Worm (Caenorhabditis elegans) whole organism, L1 larva: Measurements from ENCODE around the gene C55A6.6.
"Not testable (repeated sequence)": the region's sequence is repeated elsewhere in the genome, so short reads cannot be mapped to it uniquely, and the experiment has no call there.

Source experiments
- F16B12.6 ChIP-seq: fragments of 150-350 bp; optimal IDR thresholded peaks from 2 replicates; lab custom pipeline; 2014; ENCODE audit warnings: missing biosample characterization, missing genetic modification characterization
- Y116A8C.19 ChIP-seq: sonication (generic microtip); optimal IDR thresholded peaks from 2 replicates; lab custom pipeline; 2016; ENCODE audit warnings: missing compliant biosample characterization, missing genetic modification characterization, borderline replicate concordance
- aha-1 ChIP-seq: fragments of 150-350 bp; optimal IDR thresholded peaks from 2 replicates; lab custom pipeline; 2014; ENCODE audit warnings: missing biosample characterization, missing genetic modification characterization
- alr-1 ChIP-seq: fragments of 200-800 bp; sonication (Bioruptor generic); optimal IDR thresholded peaks from 2 replicates; lab custom pipeline; 2018; ENCODE audit warnings: borderline replicate concordance, mild to moderate bottlenecking, missing genetic modification characterization, missing compliant biosample characterization
- blmp-1 ChIP-seq: fragments of 150-350 bp; optimal IDR thresholded peaks from 2 replicates; lab custom pipeline; 2014; ENCODE audit warnings: missing biosample characterization, missing genetic modification characterization
- ces-1 ChIP-seq: fragments of 150-350 bp; optimal IDR thresholded peaks from 2 replicates; lab custom pipeline; 2014; ENCODE audit warnings: missing biosample characterization, missing genetic modification reagents, missing genetic modification characterization
- dpl-1 ChIP-seq, 3 experiments: fragments of 150-350 bp in 2 of 3; sonication (generic microtip) in 1 of 3; optimal IDR thresholded peaks; 2 replicates each; lab custom pipeline; 2014 to 2017; ENCODE audit warnings: missing biosample characterization in 3 of 3, missing genetic modification characterization in 3 of 3, missing genetic modification reagents in 3 of 3
- efl-1 ChIP-seq, 4 experiments: fragments of 150-350 bp; optimal IDR thresholded peaks in 3 of 4; peaks in 1 of 4; 1 replicate in 1 of 4; 2 replicates in 3 of 4; lab custom pipeline; 2014; ENCODE audit warnings: missing biosample characterization in 2 of 4, missing genetic modification characterization in 2 of 4, missing genetic modification reagents in 2 of 4
- egl-13 ChIP-seq: sonication (generic microtip); optimal IDR thresholded peaks from 2 replicates; lab custom pipeline; 2016; ENCODE audit warnings: missing genotype, missing genetic modification reagents, missing genetic modification characterization, missing compliant biosample characterization
- egl-27 ChIP-seq, 2 experiments: fragments of 150-350 bp in 1 of 2; sonication (generic microtip); optimal IDR thresholded peaks; 3 replicates each; lab custom pipeline; 2017 to 2018; ENCODE audit warnings: missing biosample characterization in 2 of 2, missing genetic modification characterization in 2 of 2, missing genetic modification reagents in 2 of 2
- fkh-8 ChIP-seq: sonication (generic microtip); optimal IDR thresholded peaks from 2 replicates; lab custom pipeline; 2016; ENCODE audit warnings: mild to moderate bottlenecking, missing genetic modification characterization, missing compliant biosample characterization
- hlh-17 ChIP-seq: fragments of 200-800 bp; sonication (Bioruptor generic); optimal IDR thresholded peaks from 2 replicates; lab custom pipeline; 2018; ENCODE audit warnings: missing genetic modification characterization, mild to moderate bottlenecking, missing compliant biosample characterization, moderate library complexity, borderline replicate concordance
- lin-35 ChIP-seq, 2 experiments: fragments of 150-350 bp; optimal IDR thresholded peaks; 2 replicates each; lab custom pipeline; 2014; ENCODE audit warnings: missing biosample characterization in 2 of 2, missing genetic modification characterization in 2 of 2, missing genetic modification reagents in 2 of 2
- lin-39 ChIP-seq: fragments of 150-350 bp; optimal IDR thresholded peaks from 2 replicates; lab custom pipeline; 2014; ENCODE audit warnings: missing biosample characterization, missing genetic modification reagents, missing genetic modification characterization
- mdl-1 ChIP-seq, 2 experiments: fragments of 150-350 bp; optimal IDR thresholded peaks; 2 replicates each; lab custom pipeline; 2014 to 2017; ENCODE audit warnings: missing biosample characterization in 2 of 2, missing genetic modification characterization in 2 of 2, inconsistent platforms in 1 of 2
- nhr-20 ChIP-seq: sonication (generic microtip); optimal IDR thresholded peaks from 2 replicates; lab custom pipeline; 2016; ENCODE audit warnings: mild to moderate bottlenecking, missing genetic modification characterization, missing compliant biosample characterization
- nhr-71 ChIP-seq: sonication (generic microtip); optimal IDR thresholded peaks from 2 replicates; lab custom pipeline; 2016; ENCODE audit warnings: mild to moderate bottlenecking, missing genetic modification characterization, moderate library complexity, missing compliant biosample characterization
- nhr-76 ChIP-seq: sonication (generic microtip); optimal IDR thresholded peaks from 2 replicates; lab custom pipeline; 2017; ENCODE audit warnings: missing biosample characterization, missing genetic modification characterization
- nhr-77 ChIP-seq: fragments of 150-350 bp; optimal IDR thresholded peaks from 2 replicates; lab custom pipeline; 2014; ENCODE audit warnings: missing biosample characterization, missing genetic modification characterization
- nhr-90 ChIP-seq: sonication (generic microtip); optimal IDR thresholded peaks from 2 replicates; lab custom pipeline; 2016; ENCODE audit warnings: mild to moderate bottlenecking, missing genetic modification characterization, missing compliant biosample characterization; ENCODE audit not compliant: poor library complexity
- pqm-1 ChIP-seq: sonication (generic microtip); optimal IDR thresholded peaks from 3 replicates; lab custom pipeline; 2017; ENCODE audit warnings: missing biosample characterization, missing genetic modification characterization
- rnt-1 ChIP-seq: sonication (generic microtip); optimal IDR thresholded peaks from 2 replicates; lab custom pipeline; 2016; ENCODE audit warnings: mild to moderate bottlenecking, missing genetic modification characterization, moderate library complexity, missing compliant biosample characterization
- snu-23 ChIP-seq: sonication (generic microtip); optimal IDR thresholded peaks from 2 replicates; lab custom pipeline; 2016; ENCODE audit warnings: missing genetic modification characterization, missing compliant biosample characterization
- sptf-1 ChIP-seq: fragments of 150-350 bp; optimal IDR thresholded peaks from 2 replicates; lab custom pipeline; 2014; ENCODE audit warnings: missing biosample characterization, missing genetic modification characterization
- sup-37 ChIP-seq: fragments of 200-800 bp; sonication (Bioruptor generic); optimal IDR thresholded peaks from 2 replicates; lab custom pipeline; 2018; ENCODE audit warnings: mild to moderate bottlenecking, missing genetic modification characterization, missing compliant biosample characterization
- unc-130 ChIP-seq: fragments of 150-350 bp; optimal IDR thresholded peaks from 2 replicates; lab custom pipeline; 2017; ENCODE audit warnings: missing biosample characterization, missing genetic modification characterization, inconsistent platforms
- unc-30 ChIP-seq: sonication (generic microtip); optimal IDR thresholded peaks from 2 replicates; lab custom pipeline; 2017; ENCODE audit warnings: missing biosample characterization, missing genetic modification characterization
- zag-1 ChIP-seq: fragments of 150-350 bp; optimal IDR thresholded peaks from 2 replicates; lab custom pipeline; 2014; ENCODE audit warnings: missing biosample characterization, missing genetic modification characterization

The C55A6.6 gene

ce11 chrV:11490382-11490781 is 24.2 kb downstream of the C55A6.6 start, which contains the start of gene dhs-19:
Gene dhs-19, minus strand, starts transcription at chrV:11490482.
- TF ChIP-seq nhr-76 (tag; lab: Kevin White, UChicago): no peak
- peak; percentile 21 for TF ChIP-seq nhr-20 (tag; lab: Kevin White, UChicago)
- peak; percentile 18 for TF ChIP-seq blmp-1 (tag; lab: Kevin White, UChicago)
- peak; percentile 20 for TF ChIP-seq rnt-1 (tag; lab: Kevin White, UChicago)
- TF ChIP-seq fkh-8 (tag; lab: Kevin White, UChicago): no peak
- TF ChIP-seq sup-37 (GFP tag; lab: Kevin White, UChicago): no peak
- no peak for TF ChIP-seq zag-1 (tag; lab: Kevin White, UChicago)

ce11 chrV:11488288-11488687 is 26.2 kb downstream of the C55A6.6 start:
- TF ChIP-seq aha-1 (no peak), snu-23 (no peak), lin-35 (GFP tag; optimal IDR thresholded peaks at IDR 0.05; lab: Kevin White, UChicago) (no peak)
- TF ChIP-seq, all 84 proteins: peak for 0

- TF ChIP-seq hlh-17 (no peak), mdl-1 (tag; optimal IDR thresholded peaks at IDR 0.05; lab: Kevin White, UChicago) (no peak), egl-27 (tag; optimal IDR thresholded peaks at IDR 0.05; lab: Kevin White, UChicago) (no peak), nhr-90 (tag; lab: Kevin White, UChicago) (no peak), lin-35 (GFP tag; optimal IDR thresholded peaks at IDR 0.05; lab: Kevin White, UChicago) (no peak), alr-1 (tag; lab: Kevin White, UChicago) (no peak), Y116A8C.19 (no peak), egl-13 (no peak), lin-39 (tag; lab: Kevin White, UChicago) (no peak)
These were observed 27.9 kb downstream of the C55A6.6 start, which contains the start of gene T11F9.10 for ce11 chrV:11486680-11487079. Gene T11F9.10, plus strand, starts transcription at chrV:11486980.

- TF ChIP-seq unc-30 (tag; lab: Kevin White, UChicago) (no peak), pqm-1 (tag; lab: Kevin White, UChicago) (no peak), nhr-20 (tag; lab: Kevin White, UChicago) (no peak)
These were observed 29.0 kb downstream of the C55A6.6 start, which contains the start of gene srh-1 for ce11 chrV:11485558-11485957. Gene srh-1, plus strand, starts transcription at chrV:11485858.

ce11 chrV:11484404-11484803 is 30.1 kb downstream of the C55A6.6 start:
- no peak for TF ChIP-seq unc-130 (tag; lab: Kevin White, UChicago)

ce11 chrV:11483580-11484092 is 30.9 kb downstream of the C55A6.6 start, which contains the start of gene col-157:
Gene col-157, plus strand, starts transcription at chrV:11484042.
- TF ChIP-seq zag-1 (tag; lab: Kevin White, UChicago); nhr-77; sptf-1 (tag; lab: Kevin White, UChicago): not testable (repeated sequence)

ce11 chrV:11480734-11481133 is 33.8 kb downstream of the C55A6.6 start, which contains the start of gene T11F9.14:
Gene T11F9.14, minus strand, starts transcription at chrV:11480834.
- TF ChIP-seq F16B12.6 (tag; lab: Kevin White, UChicago); nhr-71; ces-1 (GFP tag; lab: Kevin White, UChicago): not testable (repeated sequence)

ce11 chrV:11479406-11479805 is 35.1 kb downstream of the C55A6.6 start, which contains the start of gene T11F9.22:
Gene T11F9.22, plus strand, starts transcription at chrV:11479706.
- no peak for TF ChIP-seq efl-1 (optimal IDR thresholded peaks at IDR 0.05; lab: Kevin White, UChicago)
- peak in 1 of 2 experiments; percentile 64 for TF ChIP-seq efl-1 (GFP tag; optimal IDR thresholded peaks at IDR 0.05 in 1 of 2; lab: Kevin White, UChicago)
- TF ChIP-seq dpl-1 (GFP tag; optimal IDR thresholded peaks at IDR 0.05; lab: Kevin White, UChicago): no peak
